Worm (Caenorhabditis elegans): ENCODE data around the gene M02E1.1.

- TF ChIP-seq nhr-76 (tag; optimal IDR thresholded peaks at IDR 0.05): no peak
- TF ChIP-seq nhr-28 (tag; optimal IDR thresholded peaks at IDR 0.05): no peak
- TF ChIP-seq elt-1 (tag; optimal IDR thresholded peaks at IDR 0.05; ENCODE audit: borderline replicate concordance, insufficient read depth): no peak
Observed at ce11 chrX:380505-380904, 54.6 kb downstream of the M02E1.1 start, which contains the start of gene R04A9.3.
